Worm (Caenorhabditis elegans) whole organism, L4/young adult: Measurements from ENCODE around the gene F07C3.16.

Source experiments
- W03F9.2 ChIP-seq: fragments of 150-350 bp; optimal IDR thresholded peaks from 2 replicates; lab custom pipeline; 2014; ENCODE audit warnings: missing biosample characterization, missing genetic modification characterization
- dao-5 ChIP-seq: sonication (generic microtip); optimal IDR thresholded peaks from 2 replicates; lab custom pipeline; 2016; ENCODE audit warnings: missing genotype, missing genetic modification characterization, moderate library complexity, missing compliant biosample characterization
- him-1 ChIP-seq: sonication (generic microtip); optimal IDR thresholded peaks from 2 replicates; lab custom pipeline; 2016; ENCODE audit warnings: missing genotype, missing genetic modification reagents, missing genetic modification characterization, missing compliant biosample characterization

DNA sequence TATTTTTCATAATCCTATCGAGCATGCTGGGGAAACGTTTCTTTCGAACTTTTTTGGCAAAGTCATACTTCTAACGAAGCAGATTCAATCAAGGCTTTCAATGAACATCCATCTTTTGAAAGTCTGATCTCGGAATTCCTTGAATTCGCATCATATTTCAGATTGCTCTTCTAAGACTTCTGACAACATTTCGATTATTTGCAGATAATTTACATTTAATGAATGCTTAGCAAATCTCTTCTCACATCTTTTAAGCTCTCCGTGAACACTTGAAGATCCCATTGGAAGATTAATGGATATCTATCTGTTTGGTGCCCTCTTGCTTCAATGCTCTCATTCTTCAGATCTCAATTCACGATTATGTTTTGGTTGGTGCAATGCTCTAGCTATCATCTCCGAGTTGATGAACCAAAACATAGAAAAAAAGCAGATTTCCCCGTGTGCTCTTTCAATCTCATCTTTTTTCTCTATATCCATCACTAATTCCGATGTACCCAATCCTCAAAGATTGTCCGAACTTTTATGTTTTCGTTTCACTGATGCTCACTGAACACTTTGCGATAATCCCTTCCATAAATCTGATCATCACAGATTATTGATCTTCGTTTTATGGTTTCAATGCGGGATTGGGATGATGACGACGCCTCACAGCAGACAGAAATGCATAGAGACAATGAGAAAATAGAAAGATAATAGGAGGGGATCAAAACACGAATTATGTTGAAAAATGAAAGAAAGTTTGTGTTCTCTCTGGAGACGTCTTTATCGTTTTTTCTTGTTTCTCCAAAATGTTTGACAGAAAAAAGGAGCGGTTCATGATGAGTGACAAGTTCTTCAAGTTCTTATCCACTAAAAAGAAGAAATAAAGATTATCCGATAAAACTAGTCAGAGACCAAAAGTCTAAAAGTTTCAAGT lies 17.0 kb upstream of the F07C3.16 start:
- TF ChIP-seq W03F9.2 (tag; lab: Kevin White, UChicago): no peak
- TF ChIP-seq dao-5 (tag; lab: Kevin White, UChicago): no peak
- TF ChIP-seq him-1 (tag; lab: Kevin White, UChicago): no peak
